Worm (Caenorhabditis elegans): Measurements from ENCODE around the gene C35D10.1.

DNA sequence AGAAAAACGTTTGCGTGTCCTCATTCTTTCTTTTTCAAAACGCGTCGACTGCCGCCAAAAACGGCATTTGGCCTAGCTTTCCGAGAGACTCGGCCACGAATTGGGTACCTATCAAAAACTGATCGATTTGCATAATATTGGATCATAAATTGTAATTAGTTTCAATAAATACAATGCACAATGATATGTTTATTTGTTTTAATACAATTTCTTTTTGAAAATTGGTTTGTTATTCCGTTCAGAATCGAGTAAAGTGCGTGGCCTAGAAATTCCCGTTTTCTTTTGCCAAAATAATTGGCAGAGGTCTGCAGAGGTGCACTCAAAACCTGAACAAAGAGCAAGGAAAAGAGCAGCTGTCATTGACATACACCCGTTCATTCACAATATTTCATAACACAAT, 25.9 kb downstream of the C35D10.1 start, which contains the start of gene F26F4.8:
- TF ChIP-seq ztf-23 (GFP tag; IDR thresholded peaks at IDR 0.05) (no peak), med-1 (GFP tag; optimal IDR thresholded peaks at IDR 0.05; ENCODE audit: insufficient read depth) (no peak)

Measured in whole organism, midembryonic.